Worm (Caenorhabditis elegans) whole organism, L1 larva: Measurements from ENCODE around the gene F11D5.7.

ENCODE experiments used
- ceh-90 ChIP-seq: sonication (generic microtip); optimal IDR thresholded peaks from 2 replicates; lab custom pipeline; 2016; ENCODE audit warnings: missing genetic modification characterization, missing compliant biosample characterization
- dsc-1 ChIP-seq: sonication (generic microtip); optimal IDR thresholded peaks from 2 replicates; lab custom pipeline; 2016; ENCODE audit warnings: mild to moderate bottlenecking, missing genetic modification characterization, missing compliant biosample characterization
- elt-2 ChIP-seq: sonication (generic microtip); optimal IDR thresholded peaks from 2 replicates; lab custom pipeline; 2016; ENCODE audit warnings: missing genetic modification characterization, mild to moderate bottlenecking, inconsistent platforms, missing compliant biosample characterization, missing genetic modification reagents
- lir-3 ChIP-seq: sonication (generic microtip); optimal IDR thresholded peaks from 2 replicates; lab custom pipeline; 2016; ENCODE audit warnings: mild to moderate bottlenecking, missing genetic modification characterization, moderate library complexity, missing compliant biosample characterization; ENCODE audit not compliant: poor library complexity
- unc-62 ChIP-seq: fragments of 150-350 bp; optimal IDR thresholded peaks from 2 replicates; lab custom pipeline; 2014; ENCODE audit warnings: missing biosample characterization, missing genetic modification reagents, missing genetic modification characterization

DNA sequence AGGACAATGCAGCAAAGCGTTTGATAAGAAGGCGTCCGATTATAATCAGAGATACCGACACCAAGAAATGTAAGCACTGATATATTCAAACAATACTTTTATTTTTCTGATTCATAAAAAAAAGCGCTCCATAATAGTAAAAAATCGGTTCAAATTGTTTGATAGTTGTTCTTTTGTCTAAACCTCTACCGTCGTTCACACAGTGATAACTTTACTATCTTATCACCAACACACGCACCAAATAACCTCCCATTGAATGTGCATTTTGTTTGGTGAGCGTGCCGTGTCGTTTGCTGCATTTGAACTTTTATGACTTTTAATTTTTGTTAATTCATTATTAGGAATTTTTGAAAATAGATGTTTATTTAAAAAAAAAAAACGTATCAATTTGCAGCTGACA lies 29.9 kb downstream of the F11D5.7 start:
- no peak for TF ChIP-seq lir-3 (tag; lab: Kevin White, UChicago)
- no peak for TF ChIP-seq unc-62 (GFP tag; lab: Kevin White, UChicago)
- TF ChIP-seq dsc-1 (tag; lab: Kevin White, UChicago), result no peak
- TF ChIP-seq elt-2 (tag; lab: Kevin White, UChicago), result peak; percentile 65
- TF ChIP-seq ceh-90 (tag; lab: Kevin White, UChicago), result no peak
